Worm (Caenorhabditis elegans) whole organism, late embryonic: ENCODE data around the gene Y39A3CL.3.

Experiments used
- K02D7.2 ChIP-seq: sonication (generic microtip); optimal IDR thresholded peaks from 2 replicates; lab custom pipeline; 2017; ENCODE audit warnings: mild to moderate bottlenecking, missing genetic modification characterization, missing compliant biosample characterization
- Y22D7AL.16 ChIP-seq: sonication (generic microtip); optimal IDR thresholded peaks from 2 replicates; lab custom pipeline; 2016; ENCODE audit warnings: missing genetic modification characterization, missing compliant biosample characterization
- dmd-4 ChIP-seq: sonication (generic microtip); optimal IDR thresholded peaks from 2 replicates; lab custom pipeline; 2016; ENCODE audit warnings: borderline replicate concordance, missing genetic modification characterization, missing compliant biosample characterization
- sdc-2 ChIP-seq: sonication (generic microtip); optimal IDR thresholded peaks from 2 replicates; lab custom pipeline; 2016; ENCODE audit warnings: missing genotype, missing genetic modification characterization, missing compliant biosample characterization
- tbx-7 ChIP-seq: sonication (generic microtip); optimal IDR thresholded peaks from 2 replicates; lab custom pipeline; 2016; ENCODE audit warnings: missing genotype, missing genetic modification characterization, missing compliant biosample characterization

The Y39A3CL.3 gene

DNA sequence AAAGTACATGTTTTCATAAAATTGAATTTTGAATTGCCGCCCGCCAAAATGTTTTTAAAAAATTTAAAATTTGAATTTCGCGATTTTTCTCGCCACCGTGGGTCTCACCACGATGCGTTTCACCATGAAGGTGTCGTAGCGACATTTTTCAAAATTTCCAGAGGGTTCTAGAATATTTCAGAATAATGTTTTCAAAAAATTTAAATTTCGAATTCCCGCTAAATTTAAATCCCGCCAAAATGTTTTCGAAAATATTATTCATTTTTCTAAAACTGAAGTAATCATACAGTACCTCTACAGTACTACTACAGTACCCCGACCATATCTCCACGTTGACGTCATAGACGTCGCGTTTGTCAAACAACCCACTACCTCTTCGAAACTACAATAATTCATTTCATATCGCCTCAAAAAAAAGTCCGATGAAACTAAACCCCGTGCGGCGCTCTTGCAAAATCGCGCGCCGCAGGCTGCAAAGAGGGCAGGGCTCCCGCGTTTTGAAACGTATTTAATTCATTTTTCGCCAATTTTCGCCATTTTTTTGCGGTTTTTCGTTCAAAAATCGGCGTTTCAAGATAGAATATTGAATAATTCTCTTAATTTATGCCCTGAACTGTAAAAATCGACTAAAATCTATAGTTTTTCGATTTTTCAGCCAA lies 46.8 kb downstream of the Y39A3CL.3 start, which contains the start of the genes pvf-1 and Y39A3CL.7 (continued):
- TF ChIP-seq Y22D7AL.16 (tag; lab: Kevin White, UChicago) = peak; percentile 18
- peak; percentile 19 for TF ChIP-seq dmd-4 (tag; lab: Kevin White, UChicago)
- TF ChIP-seq sdc-2 (tag; lab: Kevin White, UChicago) = peak; percentile 20
- TF ChIP-seq tbx-7 (tag; lab: Kevin White, UChicago) = no peak
- TF ChIP-seq K02D7.2 (tag; lab: Kevin White, UChicago) = peak; percentile 57
